Worm (Caenorhabditis elegans): ENCODE data around the gene nlp-5.

DNA sequence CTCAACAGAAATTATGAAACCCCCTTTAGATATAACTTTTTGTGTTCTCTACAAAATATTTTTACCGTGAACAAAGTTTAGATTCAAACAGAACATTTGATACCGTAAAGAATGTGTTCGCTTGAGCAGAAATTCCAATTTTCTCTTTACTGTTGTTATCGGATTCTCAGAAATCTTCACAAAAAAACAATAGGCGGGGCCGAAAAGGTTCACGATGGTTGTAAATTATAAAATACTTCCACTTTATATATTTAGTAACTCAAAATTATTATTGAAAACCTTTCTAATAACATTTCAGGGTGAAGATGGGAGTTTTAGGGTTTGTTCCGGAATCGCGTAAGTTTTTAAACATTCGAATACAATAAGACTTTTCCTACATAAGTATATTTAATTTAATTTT, at the start of gene nlp-5:
- no peak for TF ChIP-seq ztf-29 (GFP tag; IDR thresholded peaks at IDR 0.05)
- no peak for TF ChIP-seq tab-1 (GFP tag; IDR thresholded peaks at IDR 0.05)
- TF ChIP-seq ztf-23 (GFP tag; IDR thresholded peaks at IDR 0.05) = no peak
- TF ChIP-seq T22C8.4 (GFP tag; IDR thresholded peaks at IDR 0.05) = no peak
